Worm (Caenorhabditis elegans): ENCODE measurements around the gene F52G2.3.

The F52G2.3 gene

ce11 chrIV:13493719-13494118 lies 54.3 kb downstream of the F52G2.3 start:
- TF ChIP-seq ceh-9 (tag; optimal IDR thresholded peaks at IDR 0.05) (no peak), ZK546.5 (tag; optimal IDR thresholded peaks at IDR 0.05) (no peak), eor-1 (tag; optimal IDR thresholded peaks at IDR 0.05) (no peak), nfya-1 (tag; optimal IDR thresholded peaks at IDR 0.05; ENCODE audit: insufficient read depth) (no peak), unc-62 (GFP tag; optimal IDR thresholded peaks at IDR 0.05) (no peak), ztf-11 (tag; optimal IDR thresholded peaks at IDR 0.05) (no peak), fkh-2 (tag; optimal IDR thresholded peaks at IDR 0.05) (no peak), egl-27 (tag; optimal IDR thresholded peaks at IDR 0.05) (no peak), zag-1 (tag; optimal IDR thresholded peaks at IDR 0.05) (no peak), nhr-67 (tag; optimal IDR thresholded peaks at IDR 0.05) (no peak), daf-12 (tag; optimal IDR thresholded peaks at IDR 0.05) (no peak), elt-2 (tag; optimal IDR thresholded peaks at IDR 0.05) (no peak), nhr-11 (tag; optimal IDR thresholded peaks at IDR 0.05) (no peak), nhr-76 (tag; optimal IDR thresholded peaks at IDR 0.05) (no peak), lin-39 (tag; optimal IDR thresholded peaks at IDR 0.05) (no peak), nhr-28 (tag; optimal IDR thresholded peaks at IDR 0.05) (no peak), nhr-237 (tag; optimal IDR thresholded peaks at IDR 0.05) (no peak), ceh-28 (tag; optimal IDR thresholded peaks at IDR 0.05) (no peak)
